Worm (Caenorhabditis elegans) whole organism, late embryonic: ENCODE measurements around the gene srz-56.

Experiments
- C38D4.7 ChIP-seq: fragments of 200-800 bp; sonication (Bioruptor generic); optimal IDR thresholded peaks from 2 replicates; lab custom pipeline; 2018; ENCODE audit warnings: mild to moderate bottlenecking, missing genetic modification characterization, moderate library complexity, missing compliant biosample characterization
- F13H6.1 ChIP-seq: sonication (generic microtip); optimal IDR thresholded peaks from 2 replicates; lab custom pipeline; 2016; ENCODE audit warnings: missing genetic modification characterization, missing compliant biosample characterization
- ceh-2 ChIP-seq: sonication (generic microtip); optimal IDR thresholded peaks from 2 replicates; lab custom pipeline; 2016; ENCODE audit warnings: missing genotype, missing genetic modification characterization, missing compliant biosample characterization
- ceh-9 ChIP-seq: sonication (generic microtip); optimal IDR thresholded peaks from 2 replicates; lab custom pipeline; 2016; ENCODE audit warnings: mild to moderate bottlenecking, missing genetic modification characterization, inconsistent platforms, missing compliant biosample characterization
- dve-1 ChIP-seq: sonication (generic microtip); optimal IDR thresholded peaks from 2 replicates; lab custom pipeline; 2017; ENCODE audit warnings: antibody characterized with exemption, mild to moderate bottlenecking, missing genetic modification characterization, missing compliant biosample characterization
- elt-4 ChIP-seq: sonication (generic microtip); optimal IDR thresholded peaks from 2 replicates; lab custom pipeline; 2016; ENCODE audit warnings: missing genetic modification characterization, missing compliant biosample characterization
- hlh-15 ChIP-seq: sonication (generic microtip); optimal IDR thresholded peaks from 2 replicates; lab custom pipeline; 2016; ENCODE audit warnings: missing genetic modification characterization, missing compliant biosample characterization
- nhr-11 ChIP-seq: fragments of 150-350 bp; optimal IDR thresholded peaks from 2 replicates; lab custom pipeline; 2014; ENCODE audit warnings: missing biosample characterization, missing genetic modification characterization
- pqm-1 ChIP-seq: sonication (generic microtip); optimal IDR thresholded peaks from 2 replicates; lab custom pipeline; 2016; ENCODE audit warnings: missing genetic modification characterization, missing compliant biosample characterization
- tbx-2 ChIP-seq: sonication (generic microtip); optimal IDR thresholded peaks from 2 replicates; lab custom pipeline; 2016; ENCODE audit warnings: missing genetic modification characterization, missing compliant biosample characterization
- unc-86 ChIP-seq: sonication (generic microtip); optimal IDR thresholded peaks from 2 replicates; lab custom pipeline; 2016; ENCODE audit warnings: missing genetic modification characterization, missing compliant biosample characterization

DNA sequence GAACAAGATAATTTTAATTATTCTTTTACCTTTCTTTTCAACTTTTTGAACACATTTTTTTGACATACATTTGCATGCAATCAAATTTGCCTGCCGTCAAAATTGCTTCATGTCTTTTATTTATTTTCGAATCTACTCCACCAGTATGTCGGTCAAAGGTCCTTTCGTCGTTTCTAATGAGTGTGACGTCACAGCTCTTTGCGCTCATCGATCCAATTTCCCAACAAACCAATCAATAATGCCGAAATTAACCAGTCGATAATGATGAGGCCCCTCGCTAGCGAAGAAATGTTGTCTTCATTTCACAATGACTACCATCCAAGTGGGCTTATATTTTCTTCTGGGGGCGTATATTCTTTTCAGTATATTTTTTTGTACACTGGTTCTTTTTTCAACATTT, 22.4 kb downstream of the srz-56 start, which contains the start of gene Y54F10BM.6:
- TF ChIP-seq elt-4: no peak
- TF ChIP-seq pqm-1 (tag; lab: Kevin White, UChicago): no peak
- no peak for TF ChIP-seq nhr-11 (tag; lab: Kevin White, UChicago)
- no peak for TF ChIP-seq F13H6.1 (tag; lab: Kevin White, UChicago)
- TF ChIP-seq unc-86 (tag; lab: Kevin White, UChicago): no peak
- TF ChIP-seq hlh-15: no peak
- no peak for TF ChIP-seq tbx-2 (tag; lab: Kevin White, UChicago)
- no peak for TF ChIP-seq ceh-2
- TF ChIP-seq C38D4.7 (GFP tag; lab: Kevin White, UChicago): no peak
- no peak for TF ChIP-seq dve-1
- TF ChIP-seq ceh-9: no peak
